Fruit fly (Drosophila melanogaster) whole organism, embryonic: ENCODE results near the gene CG15725.

Source experiments
- Antp ChIP-seq: fragments of 200-800 bp; sonication (Bioruptor generic); optimal IDR thresholded peaks from 3 replicates; lab custom pipeline; 2016; ENCODE audit warnings: missing biosample characterization, missing genetic modification characterization
- CG10209 ChIP-seq: fragments of 200-800 bp; sonication (Bioruptor generic); optimal IDR thresholded peaks from 3 replicates; lab custom pipeline; 2017; ENCODE audit warnings: missing biosample characterization, mild to moderate bottlenecking, missing genetic modification characterization, missing genetic modification reagents
- CG10654 ChIP-seq: fragments of 200-800 bp; sonication (Bioruptor generic); optimal IDR thresholded peaks from 2 replicates; lab custom pipeline; 2016; ENCODE audit warnings: missing biosample characterization, missing genetic modification characterization
- CG12236 ChIP-seq: fragments of 200-800 bp; sonication (Bioruptor generic); optimal IDR thresholded peaks from 2 replicates; lab custom pipeline; 2016; ENCODE audit warnings: missing biosample characterization, missing genetic modification characterization
- CG13287 ChIP-seq: fragments of 200-800 bp; sonication (Bioruptor generic); IDR thresholded peaks from 2 replicates; pipeline ENCODE4 v1.3.6; 2022; ENCODE audit warnings: missing biosample characterization, missing genetic modification characterization; ENCODE audit not compliant: partially characterized antibody
- CG14965 ChIP-seq: fragments of 200-800 bp; sonication (Bioruptor generic); optimal IDR thresholded peaks from 2 replicates; lab custom pipeline; 2016; ENCODE audit warnings: missing biosample characterization, missing genetic modification characterization, borderline replicate concordance
- CG17568 ChIP-seq: fragments of 200-800 bp; sonication (Bioruptor generic); optimal IDR thresholded peaks from 2 replicates; lab custom pipeline; 2018; ENCODE audit warnings: missing biosample characterization, mild to moderate bottlenecking, missing genetic modification characterization, moderate library complexity
- CG18599 ChIP-seq: fragments of 200-800 bp; sonication (Bioruptor generic); optimal IDR thresholded peaks from 3 replicates; lab custom pipeline; 2017; ENCODE audit warnings: missing biosample characterization, missing genetic modification characterization, mild to moderate bottlenecking, moderate library complexity, missing genetic modification reagents
- CG31224 ChIP-seq: fragments of 200-800 bp; sonication (Bioruptor generic); IDR thresholded peaks from 2 replicates; pipeline ENCODE4 v1.3.6; 2022; ENCODE audit warnings: missing biosample characterization, missing genetic modification characterization
- CG31441 ChIP-seq: fragments of 200-800 bp; sonication (Bioruptor generic); IDR thresholded peaks from 2 replicates; pipeline ENCODE4 v1.3.6; 2022; ENCODE audit warnings: missing biosample characterization, missing genetic modification characterization
- CG3163 ChIP-seq: fragments of 200-800 bp; sonication (Bioruptor generic); optimal IDR thresholded peaks from 3 replicates; lab custom pipeline; 2016; ENCODE audit warnings: missing biosample characterization, missing genetic modification characterization
- CG3281 ChIP-seq: fragments of 200-800 bp; sonication (Bioruptor generic); optimal IDR thresholded peaks from 3 replicates; lab custom pipeline; 2017; ENCODE audit warnings: missing biosample characterization, mild to moderate bottlenecking, missing genetic modification characterization
- CG3995 ChIP-seq: fragments of 200-800 bp; sonication (Bioruptor generic); optimal IDR thresholded peaks from 3 replicates; lab custom pipeline; 2016; ENCODE audit warnings: missing biosample characterization, missing genetic modification characterization
- CG5245 ChIP-seq: fragments of 200-800 bp; sonication (Bioruptor generic); optimal IDR thresholded peaks from 3 replicates; lab custom pipeline; 2016; ENCODE audit warnings: missing biosample characterization, missing genetic modification characterization
- CG7372 ChIP-seq: fragments of 200-800 bp; sonication (Bioruptor generic); IDR thresholded peaks from 2 replicates; pipeline ENCODE4 v1.3.6; 2022; ENCODE audit warnings: missing biosample characterization, missing genetic modification characterization
- CG7556 ChIP-seq: fragments of 200-800 bp; sonication (Bioruptor generic); optimal IDR thresholded peaks from 2 replicates; lab custom pipeline; 2017; ENCODE audit warnings: missing biosample characterization, mild to moderate bottlenecking, missing genetic modification characterization
- CG7963 ChIP-seq: fragments of 200-800 bp; sonication (Bioruptor generic); IDR thresholded peaks from 3 replicates; pipeline ENCODE4 v1.3.6; 2022; ENCODE audit warnings: missing biosample characterization, missing genetic modification characterization; ENCODE audit not compliant: partially characterized antibody
- CG8281 ChIP-seq: fragments of 200-800 bp; sonication (Bioruptor generic); optimal IDR thresholded peaks from 2 replicates; lab custom pipeline; 2018; ENCODE audit warnings: missing biosample characterization, mild to moderate bottlenecking, missing genetic modification characterization, moderate library complexity
- CG8359 ChIP-seq: fragments of 200-800 bp; sonication (Bioruptor generic); optimal IDR thresholded peaks from 2 replicates; lab custom pipeline; 2017; ENCODE audit warnings: missing biosample characterization, mild to moderate bottlenecking, missing genetic modification characterization, borderline replicate concordance
- CG8944 ChIP-seq: fragments of 200-800 bp; sonication (Bioruptor generic); optimal IDR thresholded peaks from 3 replicates; lab custom pipeline; 2016; ENCODE audit warnings: missing biosample characterization, missing genetic modification characterization
- Deaf1 ChIP-seq: fragments of 200-800 bp; optimal IDR thresholded peaks from 3 replicates; lab custom pipeline; 2019; ENCODE audit warnings: missing biosample characterization, mild to moderate bottlenecking, missing genetic modification characterization, moderate library complexity
- Ets97D ChIP-seq: fragments of 200-800 bp; sonication (Bioruptor generic); optimal IDR thresholded peaks from 3 replicates; lab custom pipeline; 2016; ENCODE audit warnings: missing biosample characterization, missing genetic modification characterization
- Gsc ChIP-seq: fragments of 200-800 bp; sonication (Bioruptor generic); IDR thresholded peaks from 2 replicates; pipeline ENCODE4 v1.3.6; 2022; ENCODE audit warnings: missing biosample characterization, missing genetic modification characterization
- HLH54F ChIP-seq: fragments of 200-800 bp; sonication (Bioruptor generic); optimal IDR thresholded peaks from 3 replicates; lab custom pipeline; 2016; ENCODE audit warnings: missing biosample characterization, missing genetic modification characterization
- Hmx ChIP-seq: fragments of 200-800 bp; sonication (Bioruptor generic); optimal IDR thresholded peaks from 2 replicates; lab custom pipeline; 2016; ENCODE audit warnings: missing biosample characterization, missing genetic modification characterization
- Lpt ChIP-seq: fragments of >200 bp; optimal IDR thresholded peaks from 2 replicates; lab custom pipeline; 2018; ENCODE audit warnings: missing biosample characterization, missing genetic modification characterization
- Med ChIP-seq: fragments of 200-800 bp; sonication (Bioruptor generic); peaks from one replicate; lab custom pipeline; 2016; ENCODE audit warnings: missing biosample characterization, missing genetic modification characterization, mild to moderate bottlenecking, inconsistent platforms, moderate library complexity
- Mrtf ChIP-seq: fragments of 200-800 bp; sonication (Bioruptor generic); IDR thresholded peaks from 3 replicates; pipeline ENCODE4 v1.3.6; 2022; ENCODE audit warnings: missing biosample characterization, missing genetic modification characterization
- Opbp ChIP-seq: fragments of 200-800 bp; sonication (Bioruptor generic); IDR thresholded peaks from 3 replicates; pipeline ENCODE4 v1.3.6; 2022; ENCODE audit warnings: missing biosample characterization, missing genetic modification characterization; ENCODE audit not compliant: partially characterized antibody
- Rx ChIP-seq: fragments of 200-800 bp; sonication (Bioruptor generic); IDR thresholded peaks from 2 replicates; pipeline ENCODE4 v1.3.6; 2022; ENCODE audit warnings: missing biosample characterization, missing genetic modification characterization
- Sry-δ ChIP-seq: fragments of 200-800 bp; sonication (Bioruptor generic); optimal IDR thresholded peaks from 2 replicates; lab custom pipeline; 2016; ENCODE audit warnings: missing biosample characterization, missing genetic modification characterization
- YL-1 ChIP-seq: fragments of 200-800 bp; sonication (Bioruptor generic); optimal IDR thresholded peaks from 3 replicates; lab custom pipeline; 2017; ENCODE audit warnings: missing biosample characterization, mild to moderate bottlenecking, missing genetic modification characterization
- ara ChIP-seq: fragments of 200-800 bp; sonication (Bioruptor generic); IDR thresholded peaks from 2 replicates; pipeline ENCODE4 v1.3.6; 2022; ENCODE audit warnings: missing biosample characterization, missing genetic modification characterization
- bbx ChIP-seq: fragments of 200-800 bp; sonication (Bioruptor generic); IDR thresholded peaks from 2 replicates; pipeline ENCODE4 v1.3.6; 2022; ENCODE audit warnings: missing biosample characterization, missing genetic modification characterization; ENCODE audit not compliant: partially characterized antibody
- bowl ChIP-seq: fragments of 200-800 bp; sonication (Bioruptor generic); IDR thresholded peaks from 2 replicates; pipeline ENCODE4 v1.3.6; 2022; ENCODE audit warnings: missing biosample characterization, missing genetic modification characterization
- dysf ChIP-seq: fragments of 200-800 bp; sonication (Bioruptor generic); IDR thresholded peaks from 3 replicates; pipeline ENCODE4 v1.3.6; 2022; ENCODE audit warnings: missing biosample characterization, missing genetic modification characterization
- eve ChIP-seq, 2 experiments: fragments of >200 bp; optimal IDR thresholded peaks; 2 replicates each; lab custom pipeline; 2017; ENCODE audit warnings: missing biosample characterization in 2 of 2, missing genetic modification characterization in 2 of 2
- gfzf ChIP-seq: fragments of 200-800 bp; sonication (Bioruptor generic); optimal IDR thresholded peaks from 2 replicates; lab custom pipeline; 2016; ENCODE audit warnings: missing biosample characterization, mild to moderate bottlenecking, missing genetic modification characterization, moderate library complexity
- insv ChIP-seq, 2 experiments: fragments of 200-800 bp; sonication (Bioruptor generic); optimal IDR thresholded peaks; 3 replicates each; lab custom pipeline; 2016 to 2018; ENCODE audit warnings: missing biosample characterization in 2 of 2, missing genetic modification characterization in 2 of 2
- lbe ChIP-seq: fragments of 200-800 bp; sonication (Bioruptor generic); optimal IDR thresholded peaks from 2 replicates; lab custom pipeline; 2016; ENCODE audit warnings: missing biosample characterization, mild to moderate bottlenecking, missing genetic modification characterization
- lov ChIP-seq, 2 experiments: fragments of 200-800 bp in 1 of 2; fragments of >200 bp in 1 of 2; sonication (Bioruptor generic) in 1 of 2; IDR thresholded peaks in 1 of 2; optimal IDR thresholded peaks in 1 of 2; 2 replicates in 1 of 2; 3 replicates in 1 of 2; pipeline versions ENCODE4 v1.3.6 to Lab custom; 2017 to 2022; ENCODE audit warnings: missing biosample characterization in 1 of 2, missing genetic modification characterization in 1 of 2
- luna ChIP-seq: fragments of 200-800 bp; sonication (Bioruptor generic); optimal IDR thresholded peaks from 2 replicates; lab custom pipeline; 2016; ENCODE audit warnings: missing biosample characterization, missing genetic modification characterization
- oc ChIP-seq: fragments of 200-800 bp; sonication (Bioruptor generic); optimal IDR thresholded peaks from 2 replicates; lab custom pipeline; 2018; ENCODE audit warnings: missing biosample characterization, mild to moderate bottlenecking, missing genetic modification characterization, moderate library complexity
- pfk ChIP-seq: fragments of 200-800 bp; sonication (Bioruptor generic); optimal IDR thresholded peaks from 2 replicates; lab custom pipeline; 2018; ENCODE audit warnings: missing biosample characterization, mild to moderate bottlenecking, missing genetic modification characterization, moderate library complexity
- shn ChIP-seq: fragments of 200-800 bp; sonication (Bioruptor generic); optimal IDR thresholded peaks from 3 replicates; lab custom pipeline; 2016; ENCODE audit warnings: missing biosample characterization, missing genetic modification characterization
- trh ChIP-seq: fragments of 200-800 bp; sonication (Bioruptor generic); optimal IDR thresholded peaks from 2 replicates; lab custom pipeline; 2016; ENCODE audit warnings: missing biosample characterization, missing genetic modification characterization
- twi ChIP-seq: fragments of 200-800 bp; optimal IDR thresholded peaks from 2 replicates; lab custom pipeline; 2019; ENCODE audit warnings: missing biosample characterization, mild to moderate bottlenecking, missing genetic modification characterization, moderate library complexity
- wek ChIP-seq: fragments of 200-800 bp; sonication (Bioruptor generic); optimal IDR thresholded peaks from 3 replicates; lab custom pipeline; 2018; ENCODE audit warnings: missing biosample characterization, mild to moderate bottlenecking, missing genetic modification characterization, moderate library complexity
- zfh1 ChIP-seq: fragments of 200-800 bp; sonication (Bioruptor generic); IDR thresholded peaks from 3 replicates; pipeline ENCODE4 v1.3.6; 2022; ENCODE audit warnings: missing biosample characterization, missing genetic modification characterization

CG15725 gene

DNA sequence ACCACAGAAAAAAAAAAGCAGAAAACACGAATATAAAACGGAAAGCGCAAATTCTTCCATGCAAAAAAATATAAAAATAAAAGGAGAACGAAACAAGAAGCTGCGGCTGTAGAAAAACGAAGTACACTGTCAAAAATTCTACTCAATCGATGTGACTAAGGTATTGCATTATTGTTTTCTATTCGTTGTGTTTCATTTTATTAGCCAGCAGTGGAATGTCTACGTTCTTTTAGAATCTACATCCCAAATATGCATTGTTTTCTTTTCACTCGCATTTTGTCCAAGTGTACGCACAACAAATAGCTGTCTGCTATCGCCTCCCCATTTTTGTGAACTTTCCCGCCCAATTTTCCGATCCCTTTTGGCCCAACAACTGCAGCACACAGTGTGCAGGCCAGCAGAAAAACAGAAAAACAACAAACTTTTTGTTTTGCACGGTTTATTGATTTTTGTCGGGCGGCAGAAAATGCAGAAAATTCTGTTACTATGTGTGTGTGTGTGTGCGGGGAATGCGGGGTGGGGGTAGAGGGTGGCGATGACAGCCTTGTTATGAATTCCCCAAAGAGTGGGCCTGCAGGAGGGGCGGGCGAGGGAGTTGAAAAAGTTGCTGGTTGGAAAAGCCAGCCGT lies 13.6 kb downstream of the CG15725 start (continued):
- no peak for TF ChIP-seq CG7963 (GFP tag; lab: Robert Waterston, UW)
- peak; percentile 43 for TF ChIP-seq CG31224 (GFP tag; lab: Robert Waterston, UW)
- TF ChIP-seq CG14965 (GFP tag; lab: Kevin White, UChicago): peak; percentile 5
- peak; percentile 68; the same call in 1 of the 2 replicates for TF ChIP-seq CG31441 (GFP tag; lab: Robert Waterston, UW)
- TF ChIP-seq CG10209 (GFP tag; lab: Kevin White, UChicago): peak; percentile 69
- TF ChIP-seq Med (GFP tag; lab: Kevin White, UChicago): peak; percentile 96
- TF ChIP-seq trh (GFP tag; lab: Kevin White, UChicago): no peak
- TF ChIP-seq shn (GFP tag; lab: Kevin White, UChicago): peak; percentile 63
- peak; percentile 6 for TF ChIP-seq Deaf1 (tag; lab: Kevin White, UChicago)
- no peak for TF ChIP-seq YL-1
- TF ChIP-seq CG18599: peak; percentile 83
- TF ChIP-seq CG17568 (GFP tag; lab: Kevin White, UChicago): peak; percentile 28
- TF ChIP-seq CG3163 (GFP tag; lab: Kevin White, UChicago): peak; percentile 42
- TF ChIP-seq luna (GFP tag; lab: Kevin White, UChicago): no peak
- TF ChIP-seq Rx (GFP tag; lab: Robert Waterston, UW): peak; percentile 69
- TF ChIP-seq ara: peak; percentile 49; the same call in 1 of the 2 replicates
- peak; percentile 82 for TF ChIP-seq Antp (GFP tag; lab: Kevin White, UChicago)
- no peak for TF ChIP-seq gfzf (GFP tag; lab: Kevin White, UChicago)
- peak; percentile 75 for TF ChIP-seq CG3281 (GFP tag; lab: Kevin White, UChicago)
- no peak for TF ChIP-seq bowl (GFP tag; lab: Robert Waterston, UW)
- no peak for TF ChIP-seq Opbp (GFP tag; lab: Robert Waterston, UW)
- TF ChIP-seq CG12236 (GFP tag; lab: Kevin White, UChicago): peak; percentile 17
- peak; percentile 21 for TF ChIP-seq Sry-δ (GFP tag; lab: Kevin White, UChicago)
- TF ChIP-seq Hmx (GFP tag; lab: Kevin White, UChicago): peak; percentile 29
- no peak for TF ChIP-seq CG13287 (GFP tag; lab: Robert Waterston, UW)
- TF ChIP-seq CG3995: peak; percentile 10
- TF ChIP-seq CG5245 (GFP tag; lab: Kevin White, UChicago): peak; percentile 65
- no peak for TF ChIP-seq Lpt (GFP tag; lab: Kevin White, UChicago)
- TF ChIP-seq HLH54F (GFP tag; lab: Kevin White, UChicago): peak; percentile 69
- peak; percentile 37 for TF ChIP-seq CG8359 (GFP tag; lab: Kevin White, UChicago)
- TF ChIP-seq CG7556 (GFP tag; lab: Kevin White, UChicago): peak; percentile 73
- TF ChIP-seq lov (optimal IDR thresholded peaks at IDR 0.05; lab: Kevin White, UChicago): no peak
- TF ChIP-seq lov (GFP tag; IDR thresholded peaks at IDR 0.05; lab: Robert Waterston, UW): no peak
- peak; percentile 69 for TF ChIP-seq zfh1 (GFP tag; lab: Robert Waterston, UW)
- no peak for TF ChIP-seq bbx (GFP tag; lab: Robert Waterston, UW)
- TF ChIP-seq dysf (GFP tag; lab: Robert Waterston, UW): peak; percentile 74; the same call in 2 of the 3 replicates
- TF ChIP-seq Mrtf (GFP tag; lab: Robert Waterston, UW): no peak
- no peak for TF ChIP-seq pfk (GFP tag; lab: Kevin White, UChicago)
- no peak for TF ChIP-seq twi (tag; lab: Kevin White, UChicago)
- TF ChIP-seq Gsc (GFP tag; lab: Robert Waterston, UW): no peak
- TF ChIP-seq insv (GFP tag; optimal IDR thresholded peaks at IDR 0.05; lab: Kevin White, UChicago): no peak
- TF ChIP-seq wek: peak; percentile 14
- peak; percentile 37 for TF ChIP-seq oc (tag; lab: Kevin White, UChicago)
- TF ChIP-seq Ets97D (GFP tag; lab: Kevin White, UChicago): no peak
- peak; percentile 68 for TF ChIP-seq CG10654 (GFP tag; lab: Kevin White, UChicago)
- peak; percentile 27 for TF ChIP-seq CG8281 (tag; lab: Kevin White, UChicago)
- TF ChIP-seq eve (GFP tag; optimal IDR thresholded peaks at IDR 0.05; lab: Kevin White, UChicago): no peak
- TF ChIP-seq lbe (GFP tag; lab: Kevin White, UChicago): peak; percentile 42
- peak; percentile 69 for TF ChIP-seq CG8944 (GFP tag; lab: Kevin White, UChicago)
- 0 out of 2 replicates have a peak, but pooled peaks have one; percentile 20 for TF ChIP-seq CG7372 (GFP tag; lab: Robert Waterston, UW)
